Worm (Caenorhabditis elegans): ENCODE measurements around the gene C33D9.3.

DNA sequence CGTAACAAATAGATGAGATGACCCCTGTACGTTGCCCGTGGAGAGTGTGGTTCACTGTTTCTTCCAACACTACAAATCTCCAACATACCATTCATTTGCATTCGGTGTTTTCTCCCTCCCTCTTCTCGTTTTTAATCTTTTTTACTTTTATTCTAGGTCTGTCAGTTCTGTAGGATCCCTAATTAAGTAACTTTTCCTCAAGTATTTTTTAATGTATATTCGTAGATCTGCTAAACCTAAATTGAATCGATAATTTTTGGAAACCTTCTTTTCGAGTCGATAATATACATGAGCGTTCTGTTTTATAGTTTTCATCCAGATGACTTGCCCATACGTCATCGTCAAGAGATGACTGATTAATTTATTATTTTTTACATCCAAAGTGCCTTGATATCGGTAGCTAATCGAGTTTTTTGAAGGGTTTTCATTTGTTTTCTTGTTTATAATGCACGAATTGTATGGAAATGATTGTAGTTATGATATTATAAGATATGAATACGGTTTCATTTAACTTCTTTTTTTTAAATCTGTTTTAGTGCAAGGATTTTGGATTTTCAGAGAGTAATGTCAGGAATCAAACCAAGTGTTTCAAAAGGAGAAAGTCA, 47.6 kb upstream of the C33D9.3 start, which contains the start of the genes T28C6.11 and T11B7.1:
- no peak for TF ChIP-seq fos-1 (tag; optimal IDR thresholded peaks at IDR 0.05)
- no peak for TF ChIP-seq egl-27 (tag; optimal IDR thresholded peaks at IDR 0.05)
- no peak for TF ChIP-seq lsy-2 (tag; optimal IDR thresholded peaks at IDR 0.05)
- TF ChIP-seq tbx-2 (tag; optimal IDR thresholded peaks at IDR 0.05): no peak
- TF ChIP-seq elt-2 (tag; optimal IDR thresholded peaks at IDR 0.05): no peak
- TF ChIP-seq ces-1 (GFP tag; optimal IDR thresholded peaks at IDR 0.05): no peak
- no peak for TF ChIP-seq nhr-12 (tag; optimal IDR thresholded peaks at IDR 0.05)
- TF ChIP-seq snpc-4 (tag; optimal IDR thresholded peaks at IDR 0.05): no peak
- TF ChIP-seq sox-4 (tag; optimal IDR thresholded peaks at IDR 0.05): no peak
- no peak for TF ChIP-seq nhr-11 (tag; optimal IDR thresholded peaks at IDR 0.05)
- TF ChIP-seq efl-3 (GFP tag; optimal IDR thresholded peaks at IDR 0.05): no peak
